Fruit fly (Drosophila melanogaster) whole organism, prepupa: ENCODE measurements around the gene Ask1.

Experiments used
- Blimp-1 ChIP-seq: fragments of 200-800 bp; sonication (Bioruptor generic); optimal IDR thresholded peaks from 3 replicates; lab custom pipeline; 2017; ENCODE audit warnings: missing biosample characterization, missing genetic modification characterization, mild to moderate bottlenecking, moderate library complexity, missing genetic modification reagents
- CG10669 ChIP-seq: fragments of 200-800 bp; sonication (Bioruptor generic); optimal IDR thresholded peaks from 3 replicates; lab custom pipeline; 2018; ENCODE audit warnings: missing biosample characterization, mild to moderate bottlenecking, missing genetic modification characterization, moderate library complexity
- CG16779 ChIP-seq: fragments of 200-800 bp; sonication (Bioruptor generic); optimal IDR thresholded peaks from 3 replicates; lab custom pipeline; 2017; ENCODE audit warnings: missing biosample characterization, mild to moderate bottlenecking, missing genetic modification characterization
- CG32006 ChIP-seq: fragments of 200-800 bp; sonication (Bioruptor generic); optimal IDR thresholded peaks from 3 replicates; lab custom pipeline; 2017; ENCODE audit warnings: missing biosample characterization, mild to moderate bottlenecking, missing genetic modification characterization
- salr ChIP-seq, 2 experiments: fragments of 200-800 bp; sonication (Bioruptor generic); optimal IDR thresholded peaks; 3 replicates each; lab custom pipeline; 2016 to 2018; ENCODE audit warnings: missing biosample characterization in 2 of 2, missing genetic modification characterization in 2 of 2, mild to moderate bottlenecking in 1 of 2

DNA sequence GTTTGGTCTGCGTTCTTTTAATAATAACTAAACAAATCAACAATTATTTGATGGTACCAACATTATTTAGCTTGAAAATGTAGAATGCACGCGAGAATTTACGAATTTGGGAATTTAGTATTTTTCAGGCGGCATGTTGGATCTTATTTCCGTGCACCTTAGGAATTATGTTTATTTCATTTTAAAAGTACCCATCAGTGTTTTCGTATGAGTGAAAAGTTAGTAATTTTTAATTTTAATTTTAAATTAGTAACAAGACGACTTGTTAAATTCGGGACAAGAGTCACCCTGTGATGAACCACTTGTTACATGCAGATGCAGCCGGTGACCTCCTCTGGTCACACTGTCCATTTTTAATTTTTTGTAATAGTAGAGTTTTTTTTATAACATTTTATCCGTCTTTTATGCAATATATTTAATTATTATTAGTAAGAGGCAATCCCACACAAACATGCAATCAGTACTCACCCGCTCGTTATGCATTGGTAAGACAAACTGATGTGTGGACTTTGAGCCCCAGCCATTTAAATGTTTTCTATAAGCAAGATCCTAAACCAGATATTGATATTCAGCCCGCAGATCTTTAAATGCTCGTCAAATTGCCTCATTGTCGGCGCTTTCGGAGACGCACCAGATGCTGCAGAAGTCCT lies 2.0 kb upstream of the Ask1 start, which contains the start of the genes CG17186 and Arc42:
- peak; percentile 26 for TF ChIP-seq CG10669 (GFP tag; lab: Kevin White, UChicago)
- TF ChIP-seq Blimp-1 (GFP tag; lab: Kevin White, UChicago) = no peak
- TF ChIP-seq CG16779 (tag; lab: Kevin White, UChicago) = peak; percentile 62
- TF ChIP-seq CG32006 = no peak
- no peak for TF ChIP-seq salr (GFP tag; optimal IDR thresholded peaks at IDR 0.05; lab: Kevin White, UChicago)
